Fruit fly (Drosophila melanogaster) whole organism, prepupa: ENCODE measurements around the gene drongo.

Source experiments
- Blimp-1 ChIP-seq: fragments of 200-800 bp; sonication (Bioruptor generic); optimal IDR thresholded peaks from 3 replicates; lab custom pipeline; 2017; ENCODE audit warnings: missing biosample characterization, missing genetic modification characterization, mild to moderate bottlenecking, moderate library complexity, missing genetic modification reagents
- CG10631 ChIP-seq: fragments of 200-800 bp; sonication (Bioruptor generic); optimal IDR thresholded peaks from 2 replicates; lab custom pipeline; 2016; ENCODE audit warnings: missing biosample characterization, missing genetic modification characterization
- CG10669 ChIP-seq: fragments of 200-800 bp; sonication (Bioruptor generic); optimal IDR thresholded peaks from 3 replicates; lab custom pipeline; 2018; ENCODE audit warnings: missing biosample characterization, mild to moderate bottlenecking, missing genetic modification characterization, moderate library complexity
- CG11762 ChIP-seq: fragments of 200-800 bp; sonication (Bioruptor generic); optimal IDR thresholded peaks from 3 replicates; lab custom pipeline; 2016; ENCODE audit warnings: missing biosample characterization, missing genetic modification characterization; ENCODE audit not compliant: insufficient read depth
- CG11902 ChIP-seq: fragments of 200-800 bp; sonication (Bioruptor generic); optimal IDR thresholded peaks from 3 replicates; lab custom pipeline; 2016; ENCODE audit warnings: missing biosample characterization, missing genetic modification characterization
- CG15336 ChIP-seq: fragments of 200-800 bp; sonication (Bioruptor generic); IDR thresholded peaks from 2 replicates; pipeline ENCODE4 v1.3.6; 2022; ENCODE audit warnings: missing biosample characterization, missing genetic modification characterization
- CG1621 ChIP-seq: fragments of 200-800 bp; sonication (Bioruptor generic); optimal IDR thresholded peaks from 3 replicates; lab custom pipeline; 2018; ENCODE audit warnings: missing biosample characterization, mild to moderate bottlenecking, missing genetic modification characterization
- CG16779 ChIP-seq: fragments of 200-800 bp; sonication (Bioruptor generic); optimal IDR thresholded peaks from 3 replicates; lab custom pipeline; 2017; ENCODE audit warnings: missing biosample characterization, mild to moderate bottlenecking, missing genetic modification characterization
- CG3032 ChIP-seq: fragments of 200-800 bp; optimal IDR thresholded peaks from 2 replicates; lab custom pipeline; 2019; ENCODE audit warnings: missing biosample characterization, mild to moderate bottlenecking, missing genetic modification characterization, moderate library complexity
- CG31627 ChIP-seq: fragments of 200-800 bp; sonication (Bioruptor generic); optimal IDR thresholded peaks from 3 replicates; lab custom pipeline; 2016; ENCODE audit warnings: missing biosample characterization, missing genetic modification characterization
- CG32006 ChIP-seq: fragments of 200-800 bp; sonication (Bioruptor generic); optimal IDR thresholded peaks from 3 replicates; lab custom pipeline; 2017; ENCODE audit warnings: missing biosample characterization, mild to moderate bottlenecking, missing genetic modification characterization
- CG34406 ChIP-seq: fragments of 200-800 bp; sonication (Bioruptor generic); optimal IDR thresholded peaks from 3 replicates; lab custom pipeline; 2016; ENCODE audit warnings: missing biosample characterization, missing genetic modification characterization
- CG4318 ChIP-seq: fragments of 200-800 bp; sonication (Bioruptor generic); optimal IDR thresholded peaks from 3 replicates; lab custom pipeline; 2017; ENCODE audit warnings: missing biosample characterization, mild to moderate bottlenecking, missing genetic modification characterization
- CG6163 ChIP-seq: fragments of 200-800 bp; sonication (Bioruptor generic); IDR thresholded peaks from 3 replicates; pipeline ENCODE4 v1.3.6; 2022; ENCODE audit warnings: missing biosample characterization, missing genetic modification characterization
- CG6276 ChIP-seq: fragments of 200-800 bp; sonication (Bioruptor generic); optimal IDR thresholded peaks from 2 replicates; lab custom pipeline; 2017; ENCODE audit warnings: missing biosample characterization, mild to moderate bottlenecking, missing genetic modification characterization
- CG6792 ChIP-seq: fragments of 200-800 bp; sonication (Bioruptor generic); optimal IDR thresholded peaks from 3 replicates; lab custom pipeline; 2016; ENCODE audit warnings: missing biosample characterization, missing genetic modification characterization
- CG6808 ChIP-seq: fragments of 200-800 bp; sonication (Bioruptor generic); optimal IDR thresholded peaks from 3 replicates; lab custom pipeline; 2017; ENCODE audit warnings: missing biosample characterization, missing genetic modification characterization, mild to moderate bottlenecking, moderate library complexity, missing genetic modification reagents
- CG8119 ChIP-seq: fragments of 200-800 bp; sonication (Bioruptor generic); IDR thresholded peaks from 3 replicates; pipeline ENCODE4 v1.3.6; 2022; ENCODE audit warnings: missing biosample characterization, missing genetic modification characterization
- CG8319 ChIP-seq: fragments of 200-800 bp; sonication (Bioruptor generic); optimal IDR thresholded peaks from 3 replicates; lab custom pipeline; 2016; ENCODE audit warnings: missing biosample characterization, missing genetic modification characterization
- CG8632 ChIP-seq: fragments of 200-800 bp; sonication (Bioruptor generic); optimal IDR thresholded peaks from 3 replicates; lab custom pipeline; 2016; ENCODE audit warnings: missing biosample characterization, missing genetic modification characterization
- CG9139 ChIP-seq: fragments of 200-800 bp; sonication (Bioruptor generic); optimal IDR thresholded peaks from 3 replicates; lab custom pipeline; 2017; ENCODE audit warnings: missing biosample characterization, mild to moderate bottlenecking, missing genetic modification characterization
- Eip75B ChIP-seq: fragments of 200-800 bp; sonication (Bioruptor generic); optimal IDR thresholded peaks from 3 replicates; lab custom pipeline; 2016; ENCODE audit warnings: missing biosample characterization, missing genetic modification characterization
- Eip78C ChIP-seq: fragments of 200-800 bp; sonication (Bioruptor generic); peaks from one replicate; lab custom pipeline; 2016; ENCODE audit warnings: missing biosample characterization, missing genetic modification characterization
- Ets21C ChIP-seq: fragments of 200-800 bp; sonication (Bioruptor generic); optimal IDR thresholded peaks from 3 replicates; lab custom pipeline; 2016; ENCODE audit warnings: missing biosample characterization, missing genetic modification characterization
- Ets96B ChIP-seq: fragments of 200-800 bp; optimal IDR thresholded peaks from 2 replicates; lab custom pipeline; 2019; ENCODE audit warnings: missing biosample characterization, mild to moderate bottlenecking, missing genetic modification characterization, moderate library complexity
- Hr38 ChIP-seq: sonication (Bioruptor generic); optimal IDR thresholded peaks from 2 replicates; lab custom pipeline; 2016; ENCODE audit warnings: missing biosample characterization, missing genetic modification characterization
- Hr39 ChIP-seq: fragments of 200-800 bp; sonication (Bioruptor generic); optimal IDR thresholded peaks from 2 replicates; lab custom pipeline; 2016; ENCODE audit warnings: missing biosample characterization, missing genetic modification characterization
- Hr4 ChIP-seq: fragments of 200-800 bp; sonication (Bioruptor generic); optimal IDR thresholded peaks from 3 replicates; lab custom pipeline; 2016; ENCODE audit warnings: missing biosample characterization, missing genetic modification characterization
- Lpt ChIP-seq: fragments of 200-800 bp; sonication (Bioruptor generic); optimal IDR thresholded peaks from 3 replicates; lab custom pipeline; 2016; ENCODE audit warnings: missing biosample characterization, missing genetic modification characterization
- Met ChIP-seq: fragments of 200-800 bp; sonication (Bioruptor generic); optimal IDR thresholded peaks from 3 replicates; lab custom pipeline; 2016; ENCODE audit warnings: missing biosample characterization, missing genetic modification characterization
- OdsH ChIP-seq: fragments of 200-800 bp; sonication (Bioruptor generic); optimal IDR thresholded peaks from 3 replicates; lab custom pipeline; 2016; ENCODE audit warnings: missing biosample characterization, missing genetic modification characterization
- Sox102F ChIP-seq: fragments of 200-800 bp; sonication (Bioruptor generic); optimal IDR thresholded peaks from 2 replicates; lab custom pipeline; 2016; ENCODE audit warnings: missing biosample characterization, mild to moderate bottlenecking, missing genetic modification characterization
- Sox14 ChIP-seq: fragments of 200-800 bp; sonication (Bioruptor generic); optimal IDR thresholded peaks from 3 replicates; lab custom pipeline; 2016; ENCODE audit warnings: missing biosample characterization, missing genetic modification characterization
- Sox15 ChIP-seq: fragments of 200-800 bp; sonication (Bioruptor generic); optimal IDR thresholded peaks from 3 replicates; lab custom pipeline; 2016; ENCODE audit warnings: missing biosample characterization, missing genetic modification characterization
- achi ChIP-seq: fragments of 200-800 bp; sonication (Bioruptor generic); optimal IDR thresholded peaks from 3 replicates; lab custom pipeline; 2016; ENCODE audit warnings: missing biosample characterization, missing genetic modification characterization
- acj6 ChIP-seq: fragments of 200-800 bp; sonication (Bioruptor generic); optimal IDR thresholded peaks from 3 replicates; lab custom pipeline; 2016; ENCODE audit warnings: missing biosample characterization, missing genetic modification characterization
- cyc ChIP-seq: fragments of 200-800 bp; sonication (Bioruptor generic); optimal IDR thresholded peaks from 3 replicates; lab custom pipeline; 2016; ENCODE audit warnings: missing biosample characterization, missing genetic modification characterization
- dac ChIP-seq: fragments of 200-800 bp; sonication (Bioruptor generic); optimal IDR thresholded peaks from 2 replicates; lab custom pipeline; 2017; ENCODE audit warnings: missing biosample characterization, mild to moderate bottlenecking, missing genetic modification characterization
- dsx ChIP-seq: fragments of 200-800 bp; optimal IDR thresholded peaks from 3 replicates; lab custom pipeline; 2019; ENCODE audit warnings: missing biosample characterization, mild to moderate bottlenecking, missing genetic modification characterization, moderate library complexity; ENCODE audit not compliant: poor library complexity, severe bottlenecking
- eg ChIP-seq: fragments of 200-800 bp; sonication (Bioruptor generic); IDR thresholded peaks from 3 replicates; pipeline ENCODE4 v1.3.6; 2022; ENCODE audit warnings: missing biosample characterization, missing genetic modification characterization
- esn ChIP-seq: fragments of 200-800 bp; sonication (Bioruptor generic); optimal IDR thresholded peaks from 2 replicates; lab custom pipeline; 2016; ENCODE audit warnings: missing biosample characterization, mild to moderate bottlenecking, missing genetic modification characterization, moderate library complexity
- fd59A ChIP-seq: fragments of 200-800 bp; sonication (Bioruptor generic); optimal IDR thresholded peaks from 2 replicates; lab custom pipeline; 2017; ENCODE audit warnings: missing biosample characterization, mild to moderate bottlenecking, missing genetic modification characterization, missing genetic modification reagents
- fkh ChIP-seq: fragments of 200-800 bp; sonication (Bioruptor generic); optimal IDR thresholded peaks from 3 replicates; lab custom pipeline; 2017; ENCODE audit warnings: missing biosample characterization, mild to moderate bottlenecking, missing genetic modification characterization, moderate library complexity
- lz ChIP-seq: fragments of 200-800 bp; sonication (Bioruptor generic); optimal IDR thresholded peaks from 3 replicates; lab custom pipeline; 2016; ENCODE audit warnings: missing biosample characterization, missing genetic modification characterization
- pdm3 ChIP-seq: fragments of 200-800 bp; sonication (Bioruptor generic); optimal IDR thresholded peaks from 3 replicates; lab custom pipeline; 2016; ENCODE audit warnings: missing biosample characterization, missing genetic modification characterization
- salr ChIP-seq, 2 experiments: fragments of 200-800 bp; sonication (Bioruptor generic); optimal IDR thresholded peaks; 3 replicates each; lab custom pipeline; 2016 to 2018; ENCODE audit warnings: missing biosample characterization in 2 of 2, missing genetic modification characterization in 2 of 2, mild to moderate bottlenecking in 1 of 2
- svp ChIP-seq: fragments of 200-800 bp; sonication (Bioruptor generic); peaks from one replicate; lab custom pipeline; 2016; ENCODE audit warnings: missing biosample characterization, missing genetic modification characterization
- topi ChIP-seq: fragments of 200-800 bp; sonication (Bioruptor generic); optimal IDR thresholded peaks from 3 replicates; lab custom pipeline; 2016; ENCODE audit warnings: missing biosample characterization, missing genetic modification characterization

The drongo gene

dm6 chr2L:843301-843700 lies 7.6 kb downstream of the drongo start (continued):
- TF ChIP-seq topi (GFP tag; lab: Kevin White, UChicago) (peak; percentile 17), pdm3 (GFP tag; lab: Kevin White, UChicago) (peak; percentile 30), CG32006 (GFP tag; lab: Kevin White, UChicago) (peak; percentile 35)

dm6 chr2L:842873-843272 lies 8.0 kb downstream of the drongo start:
- TF ChIP-seq svp (GFP tag; lab: Kevin White, UChicago) (peak; percentile 95), Sox14 (peak; percentile 22), CG6163 (GFP tag; lab: Robert Waterston, UW) (0 out of 3 replicates have a peak, but pooled peaks have one; percentile 3), CG1621 (no peak)

- TF ChIP-seq Hr38 (GFP tag; lab: Kevin White, UChicago) (peak; percentile 60), CG16779 (tag; lab: Kevin White, UChicago) (peak; percentile 86), CG10631 (peak; percentile 95), CG9139 (GFP tag; lab: Kevin White, UChicago) (peak; percentile 91), achi (peak; percentile 94), CG4318 (GFP tag; lab: Kevin White, UChicago) (peak; percentile 87), salr (GFP tag; optimal IDR thresholded peaks at IDR 0.05; lab: Kevin White, UChicago) (peak; percentile 87 to 90), CG8319 (peak; percentile 93), svp (GFP tag; lab: Kevin White, UChicago) (peak; percentile 99), CG11902 (GFP tag; lab: Kevin White, UChicago) (peak; percentile 92), esn (GFP tag; lab: Kevin White, UChicago) (peak; percentile 98), fkh (GFP tag; lab: Kevin White, UChicago) (peak; percentile 36), fd59A (GFP tag; lab: Kevin White, UChicago) (peak; percentile 94), cyc (GFP tag; lab: Kevin White, UChicago) (peak; percentile 96), Sox102F (GFP tag; lab: Kevin White, UChicago) (peak; percentile 98), Sox15 (peak; percentile 87), CG8632 (peak; percentile 94), CG11762 (GFP tag; lab: Kevin White, UChicago) (peak; percentile 91), Hr4 (GFP tag; lab: Kevin White, UChicago) (peak; percentile 91), Eip75B (GFP tag; lab: Kevin White, UChicago) (peak; percentile 95), CG8119 (peak; percentile 94), lz (peak; percentile 88), CG6808 (GFP tag; lab: Kevin White, UChicago) (peak; percentile 95), dsx (GFP tag; lab: Kevin White, UChicago) (peak; percentile 93), acj6 (GFP tag; lab: Kevin White, UChicago) (peak; percentile 95), CG31627 (peak; percentile 97), CG10669 (GFP tag; lab: Kevin White, UChicago) (peak; percentile 96), Blimp-1 (GFP tag; lab: Kevin White, UChicago) (peak; percentile 91), CG34406 (GFP tag; lab: Kevin White, UChicago) (peak; percentile 95), CG15336 (GFP tag; lab: Robert Waterston, UW) (peak; percentile 94), Ets21C (GFP tag; lab: Kevin White, UChicago) (peak; percentile 95), pdm3 (GFP tag; lab: Kevin White, UChicago) (peak; percentile 97), OdsH (GFP tag; lab: Kevin White, UChicago) (peak; percentile 97), CG6276 (peak; percentile 86), topi (GFP tag; lab: Kevin White, UChicago) (peak; percentile 97), Eip78C (GFP tag; lab: Kevin White, UChicago) (peak; percentile 99), eg (peak; percentile 96), CG6792 (GFP tag; lab: Kevin White, UChicago) (peak; percentile 97), Met (peak; percentile 98), dac (peak; percentile 79), Ets96B (peak; percentile 93), CG3032 (peak; percentile 96), Hr39 (GFP tag; lab: Kevin White, UChicago) (peak; percentile 94), Lpt (GFP tag; lab: Kevin White, UChicago) (peak; percentile 92)
These were observed 9.2 kb downstream of the drongo start for dm6 chr2L:841708-842107.
